Worm (Caenorhabditis elegans): ENCODE data around the gene Y6G8.8.

DNA sequence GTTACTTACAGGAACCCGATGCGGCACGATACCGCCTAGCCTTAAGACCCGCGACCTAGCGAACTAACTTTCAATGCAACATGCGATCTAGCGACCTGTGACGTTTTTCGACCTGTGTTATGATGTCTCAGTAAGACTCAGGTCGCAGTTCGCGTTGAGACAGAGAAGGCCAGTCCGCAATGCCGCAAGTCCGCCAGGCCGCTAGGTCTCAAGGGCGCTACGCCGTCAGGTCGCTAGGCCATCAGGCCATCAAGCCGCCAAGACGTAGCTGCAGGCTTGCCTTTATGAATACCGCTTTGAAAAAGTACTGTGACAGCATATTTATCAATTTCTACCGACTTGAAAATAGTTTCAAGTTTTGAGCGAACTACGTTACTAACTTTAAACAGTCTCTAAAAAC lies 24.7 kb upstream of the Y6G8.8 start:
- TF ChIP-seq W03F9.2 (tag; optimal IDR thresholded peaks at IDR 0.05), result no peak
- TF ChIP-seq dao-5 (tag; optimal IDR thresholded peaks at IDR 0.05), result no peak
- no peak for TF ChIP-seq him-1 (tag; optimal IDR thresholded peaks at IDR 0.05)

All from whole organism, L4/young adult.